Fruit fly (Drosophila melanogaster): ENCODE results near the gene CG16710.

Gene CG16710

dm6 chr3R:23682203-23682602 lies at the start of gene CG16710:
TSS of gene CG16710 (plus strand) at chr3R:23682503.
- TF ChIP-seq Sin3A (optimal IDR thresholded peaks at IDR 0.05) (no peak), insv (optimal IDR thresholded peaks at IDR 0.05) (no peak)

- TF ChIP-seq Sin3A (optimal IDR thresholded peaks at IDR 0.05), result no peak
- no peak for TF ChIP-seq Myc (optimal IDR thresholded peaks at IDR 0.05)
- TF ChIP-seq psq (optimal IDR thresholded peaks at IDR 0.05), result no peak
- no peak for TF ChIP-seq ttk (optimal IDR thresholded peaks at IDR 0.05)
- no peak for TF ChIP-seq h (optimal IDR thresholded peaks at IDR 0.05)
- no peak for TF ChIP-seq insv (optimal IDR thresholded peaks at IDR 0.05)
These were observed 47.5 kb upstream of the CG16710 start for dm6 chr3R:23634789-23635188.

DNA sequence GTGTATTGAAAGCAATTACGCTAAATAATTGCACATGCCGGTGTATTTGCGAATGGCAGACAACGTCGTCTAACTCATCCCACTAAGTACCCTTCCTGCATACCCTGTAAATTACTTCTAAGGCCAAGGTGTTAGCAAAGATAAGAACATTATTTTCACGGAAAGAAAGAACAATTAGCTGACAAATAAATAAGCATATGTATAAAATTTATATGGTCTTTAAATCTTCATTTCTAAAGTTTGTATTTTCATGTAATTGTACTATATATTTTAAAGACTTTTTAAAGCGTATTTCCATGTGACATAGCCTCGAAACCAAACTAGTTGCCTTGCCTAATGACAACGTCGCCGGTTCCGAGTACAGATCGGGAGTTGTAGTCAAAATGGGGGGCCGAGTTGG lies 45.0 kb upstream of the CG16710 start:
- TF ChIP-seq h (optimal IDR thresholded peaks at IDR 0.05) (no peak), insv (optimal IDR thresholded peaks at IDR 0.05) (no peak), Myc (optimal IDR thresholded peaks at IDR 0.05) (no peak), ttk (optimal IDR thresholded peaks at IDR 0.05) (no peak), psq (optimal IDR thresholded peaks at IDR 0.05) (no peak), Sin3A (optimal IDR thresholded peaks at IDR 0.05) (no peak)

- TF ChIP-seq h (optimal IDR thresholded peaks at IDR 0.05), result no peak
- TF ChIP-seq insv (optimal IDR thresholded peaks at IDR 0.05), result no peak
- no peak for TF ChIP-seq Sin3A (optimal IDR thresholded peaks at IDR 0.05)
- no peak for TF ChIP-seq psq (optimal IDR thresholded peaks at IDR 0.05)
- TF ChIP-seq ttk (optimal IDR thresholded peaks at IDR 0.05), result no peak
- no peak for TF ChIP-seq Myc (optimal IDR thresholded peaks at IDR 0.05)
These were observed 44.0 kb upstream of the CG16710 start for dm6 chr3R:23638351-23638750.

DNA sequence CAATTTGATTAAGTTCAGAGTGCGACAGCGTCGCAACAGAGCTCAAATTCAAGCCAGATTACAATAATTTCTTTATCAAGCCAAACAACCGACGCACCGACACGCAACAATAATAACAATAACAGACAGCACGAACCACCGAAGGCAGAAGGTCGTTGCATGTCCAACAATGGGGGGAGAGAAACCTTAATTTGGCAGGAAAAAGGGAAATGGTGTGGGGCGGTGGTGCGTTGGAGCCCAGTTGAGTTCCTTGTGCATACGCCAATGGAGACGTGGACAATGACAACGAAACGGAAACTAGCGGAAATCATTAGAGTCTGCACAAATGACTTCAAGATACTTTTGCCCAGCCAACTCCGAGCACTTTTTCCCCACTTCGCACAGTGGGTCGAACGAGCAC lies 42.7 kb upstream of the CG16710 start:
- TF ChIP-seq insv (optimal IDR thresholded peaks at IDR 0.05) (no peak), ttk (optimal IDR thresholded peaks at IDR 0.05) (no peak), h (optimal IDR thresholded peaks at IDR 0.05) (no peak), Sin3A (optimal IDR thresholded peaks at IDR 0.05) (no peak), psq (optimal IDR thresholded peaks at IDR 0.05) (no peak), Myc (optimal IDR thresholded peaks at IDR 0.05) (no peak)

DNA sequence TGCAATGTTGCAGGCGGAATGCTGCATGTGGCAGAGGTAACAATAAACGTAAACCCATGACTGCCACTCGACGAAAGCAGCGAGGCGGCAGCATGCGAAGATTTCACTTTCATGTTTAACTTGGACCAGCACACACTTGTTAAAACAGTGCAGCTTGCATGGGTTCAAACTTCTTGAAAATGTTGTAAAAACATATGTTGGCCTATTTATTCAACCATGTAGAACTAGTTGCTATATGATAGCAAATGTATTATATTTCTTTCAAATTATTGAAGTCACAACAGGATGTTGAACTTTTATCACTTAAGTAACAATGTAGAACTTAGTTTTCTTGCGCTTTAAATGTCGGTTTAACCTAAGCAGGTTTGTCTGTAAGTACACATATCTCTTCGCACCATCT lies 39.5 kb upstream of the CG16710 start:
- no peak for TF ChIP-seq Myc (optimal IDR thresholded peaks at IDR 0.05)

dm6 chr3R:23646183-23646582 lies 36.1 kb upstream of the CG16710 start:
- TF ChIP-seq Sin3A (optimal IDR thresholded peaks at IDR 0.05), result no peak
- TF ChIP-seq psq (optimal IDR thresholded peaks at IDR 0.05), result no peak
- TF ChIP-seq h (optimal IDR thresholded peaks at IDR 0.05), result no peak
- no peak for TF ChIP-seq insv (optimal IDR thresholded peaks at IDR 0.05)
- TF ChIP-seq Myc (optimal IDR thresholded peaks at IDR 0.05), result no peak
- TF ChIP-seq ttk (optimal IDR thresholded peaks at IDR 0.05), result no peak

- TF ChIP-seq insv (optimal IDR thresholded peaks at IDR 0.05), result no peak
- no peak for TF ChIP-seq psq (optimal IDR thresholded peaks at IDR 0.05)
- no peak for TF ChIP-seq h (optimal IDR thresholded peaks at IDR 0.05)
These were observed 32.5 kb upstream of the CG16710 start for dm6 chr3R:23649831-23650230.

DNA sequence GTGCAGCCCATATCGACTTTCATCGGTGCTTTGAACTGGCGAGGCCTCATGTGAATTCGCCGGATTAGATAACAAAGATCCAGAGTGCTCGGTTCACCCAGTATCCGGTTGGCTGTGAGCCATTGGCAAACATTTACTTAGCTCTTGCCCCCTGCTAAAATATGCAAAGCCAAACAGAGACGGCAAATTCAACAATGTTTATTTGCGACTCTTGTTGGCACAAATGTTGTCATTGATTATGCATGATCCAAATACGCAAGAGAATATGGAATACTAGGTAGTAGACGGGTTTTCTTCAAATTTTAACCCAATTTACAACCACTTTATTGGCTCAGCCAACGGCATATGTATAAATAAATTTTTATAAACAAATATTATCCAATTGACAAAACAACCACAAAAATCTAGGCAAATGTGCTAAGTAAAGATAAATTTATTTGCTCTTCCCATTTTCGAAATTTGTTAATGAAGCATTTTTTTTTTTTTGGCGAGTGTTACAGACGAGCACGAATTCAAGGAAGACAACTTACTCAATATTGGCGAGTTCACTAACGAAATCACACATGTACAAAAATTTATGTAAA lies 29.7 kb upstream of the CG16710 start:
- TF ChIP-seq Myc (optimal IDR thresholded peaks at IDR 0.05) (no peak), ttk (optimal IDR thresholded peaks at IDR 0.05) (no peak), psq (optimal IDR thresholded peaks at IDR 0.05) (no peak), h (optimal IDR thresholded peaks at IDR 0.05) (no peak), insv (optimal IDR thresholded peaks at IDR 0.05) (no peak), Sin3A (optimal IDR thresholded peaks at IDR 0.05) (no peak)

DNA sequence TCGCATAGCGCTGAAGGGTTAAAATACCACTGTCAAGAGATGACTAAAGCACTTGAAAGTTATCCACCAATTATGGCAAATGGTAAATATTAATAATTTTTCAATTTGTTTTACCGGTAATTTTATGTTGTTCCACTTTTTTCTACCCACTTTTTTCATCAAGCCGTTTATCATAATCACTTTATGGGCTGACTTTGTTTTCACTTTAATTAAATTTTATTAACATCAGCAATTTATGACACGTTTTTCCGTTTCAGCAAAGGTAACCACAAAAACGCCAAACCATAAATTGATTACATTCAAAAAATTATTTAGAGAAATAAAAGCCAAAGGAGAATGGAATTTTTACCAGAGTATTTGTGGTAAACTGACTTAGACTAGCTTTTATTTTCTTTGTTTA lies 26.8 kb upstream of the CG16710 start:
- TF ChIP-seq Myc (optimal IDR thresholded peaks at IDR 0.05), result no peak
- no peak for TF ChIP-seq ttk (optimal IDR thresholded peaks at IDR 0.05)
- no peak for TF ChIP-seq psq (optimal IDR thresholded peaks at IDR 0.05)
- TF ChIP-seq Sin3A (optimal IDR thresholded peaks at IDR 0.05), result no peak
- no peak for TF ChIP-seq h (optimal IDR thresholded peaks at IDR 0.05)
- no peak for TF ChIP-seq insv (optimal IDR thresholded peaks at IDR 0.05)

dm6 chr3R:23657357-23658318 lies 24.7 kb upstream of the CG16710 start:
- no peak for TF ChIP-seq insv (optimal IDR thresholded peaks at IDR 0.05)
- no peak for TF ChIP-seq ttk (optimal IDR thresholded peaks at IDR 0.05)
- TF ChIP-seq Sin3A (optimal IDR thresholded peaks at IDR 0.05), result no peak
- TF ChIP-seq Myc (optimal IDR thresholded peaks at IDR 0.05), result no peak
- no peak for TF ChIP-seq psq (optimal IDR thresholded peaks at IDR 0.05)
- TF ChIP-seq h (optimal IDR thresholded peaks at IDR 0.05), result no peak

DNA sequence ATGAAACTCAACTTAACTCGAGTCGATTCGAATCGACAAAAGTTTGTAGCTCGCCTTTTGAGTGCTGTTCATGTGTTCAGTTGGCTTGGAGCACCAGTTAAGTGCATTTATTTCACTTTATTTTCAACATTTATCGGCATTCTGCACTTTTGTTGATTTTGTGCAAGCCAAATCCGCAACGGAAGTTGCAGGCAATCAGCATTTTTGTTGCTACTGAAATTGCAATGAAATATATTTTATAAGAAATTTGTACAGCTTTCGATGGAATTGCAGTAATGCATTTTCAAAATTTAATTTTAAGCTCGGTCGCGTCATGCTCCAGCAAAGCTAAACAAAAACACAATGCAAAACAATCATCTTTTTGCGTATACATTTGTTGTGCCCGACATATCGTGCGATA lies 23.4 kb upstream of the CG16710 start:
- no peak for TF ChIP-seq Myc (optimal IDR thresholded peaks at IDR 0.05)
- no peak for TF ChIP-seq h (optimal IDR thresholded peaks at IDR 0.05)
- TF ChIP-seq ttk (optimal IDR thresholded peaks at IDR 0.05), result no peak
- no peak for TF ChIP-seq Sin3A (optimal IDR thresholded peaks at IDR 0.05)
- no peak for TF ChIP-seq psq (optimal IDR thresholded peaks at IDR 0.05)
- no peak for TF ChIP-seq insv (optimal IDR thresholded peaks at IDR 0.05)

- TF ChIP-seq Sin3A (optimal IDR thresholded peaks at IDR 0.05), result no peak
- TF ChIP-seq h (optimal IDR thresholded peaks at IDR 0.05), result no peak
- no peak for TF ChIP-seq psq (optimal IDR thresholded peaks at IDR 0.05)
These were observed 22.7 kb upstream of the CG16710 start for dm6 chr3R:23659598-23659997.
